Fruit fly (Drosophila melanogaster) whole organism, embryonic: Measurements from ENCODE around the gene CG12773.

Experiments used
- Atf6 ChIP-seq: fragments of 200-800 bp; sonication (Bioruptor generic); IDR thresholded peaks from 2 replicates; pipeline ENCODE4 v1.3.6; 2022; ENCODE audit warnings: missing biosample characterization, missing genetic modification characterization
- Bgb ChIP-seq: fragments of 200-800 bp; sonication (Bioruptor generic); IDR thresholded peaks from 2 replicates; pipeline ENCODE4 v1.3.6; 2022; ENCODE audit warnings: missing biosample characterization, missing genetic modification characterization; ENCODE audit not compliant: partially characterized antibody
- CG1024 ChIP-seq: fragments of 200-800 bp; sonication (Bioruptor generic); IDR thresholded peaks from 2 replicates; pipeline ENCODE4 v1.3.6; 2022; ENCODE audit warnings: missing biosample characterization, missing genetic modification characterization
- CG12155 ChIP-seq: fragments of 200-800 bp; sonication (Bioruptor generic); optimal IDR thresholded peaks from 3 replicates; lab custom pipeline; 2016; ENCODE audit warnings: missing biosample characterization, missing genetic modification characterization
- CG1233 ChIP-seq: fragments of 200-800 bp; sonication (Bioruptor generic); optimal IDR thresholded peaks from 4 replicates; lab custom pipeline; 2018; ENCODE audit warnings: missing biosample characterization, mild to moderate bottlenecking, missing genetic modification characterization
- CG12659 ChIP-seq: fragments of 200-800 bp; sonication (Bioruptor generic); optimal IDR thresholded peaks from 3 replicates; lab custom pipeline; 2017; ENCODE audit warnings: mild to moderate bottlenecking, missing biosample characterization, missing genetic modification reagents, missing genetic modification characterization
- CG13287 ChIP-seq: fragments of 200-800 bp; sonication (Bioruptor generic); IDR thresholded peaks from 2 replicates; pipeline ENCODE4 v1.3.6; 2022; ENCODE audit warnings: missing biosample characterization, missing genetic modification characterization; ENCODE audit not compliant: partially characterized antibody
- CG13775 ChIP-seq: fragments of 200-800 bp; sonication (Bioruptor generic); optimal IDR thresholded peaks from 3 replicates; lab custom pipeline; 2017; ENCODE audit warnings: missing biosample characterization, mild to moderate bottlenecking, missing genetic modification characterization
- CG14710 ChIP-seq: fragments of 200-800 bp; sonication (Bioruptor generic); optimal IDR thresholded peaks from 3 replicates; lab custom pipeline; 2019; ENCODE audit warnings: missing biosample characterization, mild to moderate bottlenecking, missing genetic modification characterization, moderate library complexity
- CG1603 ChIP-seq: fragments of 200-800 bp; sonication (Bioruptor generic); optimal IDR thresholded peaks from 2 replicates; lab custom pipeline; 2019; ENCODE audit warnings: missing biosample characterization, mild to moderate bottlenecking, missing genetic modification characterization, moderate library complexity
- CG17359 ChIP-seq: fragments of 200-800 bp; sonication (Bioruptor generic); optimal IDR thresholded peaks from 3 replicates; lab custom pipeline; 2018; ENCODE audit warnings: missing biosample characterization, mild to moderate bottlenecking, missing genetic modification characterization, moderate library complexity
- CG17912 ChIP-seq: fragments of 200-800 bp; sonication (Bioruptor generic); optimal IDR thresholded peaks from 2 replicates; lab custom pipeline; 2018; ENCODE audit warnings: missing biosample characterization, mild to moderate bottlenecking, missing genetic modification characterization
- CG3065 ChIP-seq: fragments of 200-800 bp; sonication (Bioruptor generic); optimal IDR thresholded peaks from 2 replicates; lab custom pipeline; 2016; ENCODE audit warnings: missing biosample characterization, missing genetic modification characterization
- CG3838 ChIP-seq: fragments of 200-800 bp; sonication (Bioruptor generic); optimal IDR thresholded peaks from 3 replicates; lab custom pipeline; 2016; ENCODE audit warnings: missing biosample characterization, missing genetic modification characterization
- CG3995 ChIP-seq: fragments of 200-800 bp; sonication (Bioruptor generic); optimal IDR thresholded peaks from 3 replicates; lab custom pipeline; 2016; ENCODE audit warnings: missing biosample characterization, missing genetic modification characterization
- CG4820 ChIP-seq: fragments of 200-800 bp; sonication (Bioruptor generic); optimal IDR thresholded peaks from 3 replicates; lab custom pipeline; 2016; ENCODE audit warnings: missing biosample characterization, missing genetic modification characterization
- CG7556 ChIP-seq: fragments of 200-800 bp; sonication (Bioruptor generic); optimal IDR thresholded peaks from 2 replicates; lab custom pipeline; 2017; ENCODE audit warnings: missing biosample characterization, mild to moderate bottlenecking, missing genetic modification characterization
- CG7745 ChIP-seq: fragments of 200-800 bp; sonication (Bioruptor generic); optimal IDR thresholded peaks from 2 replicates; lab custom pipeline; 2018; ENCODE audit warnings: missing biosample characterization, mild to moderate bottlenecking, missing genetic modification characterization, moderate library complexity
- CG9727 ChIP-seq: fragments of 200-800 bp; sonication (Bioruptor generic); optimal IDR thresholded peaks from 3 replicates; lab custom pipeline; 2017; ENCODE audit warnings: missing biosample characterization, mild to moderate bottlenecking, missing genetic modification characterization
- CG9797 ChIP-seq: fragments of 200-800 bp; sonication (Bioruptor generic); optimal IDR thresholded peaks from 3 replicates; lab custom pipeline; 2018; ENCODE audit warnings: missing biosample characterization, mild to moderate bottlenecking, missing genetic modification characterization
- Camta ChIP-seq: fragments of 200-800 bp; sonication (Bioruptor generic); optimal IDR thresholded peaks from 2 replicates; lab custom pipeline; 2016; ENCODE audit warnings: missing biosample characterization, missing genetic modification characterization
- Dll ChIP-seq: fragments of 200-800 bp; sonication (Bioruptor generic); IDR thresholded peaks from 4 replicates; pipeline ENCODE4 v1.3.6; 2022; ENCODE audit warnings: missing biosample characterization, missing genetic modification characterization; ENCODE audit not compliant: partially characterized antibody
- Hmx ChIP-seq: fragments of 200-800 bp; sonication (Bioruptor generic); optimal IDR thresholded peaks from 2 replicates; lab custom pipeline; 2016; ENCODE audit warnings: missing biosample characterization, missing genetic modification characterization
- Lhr ChIP-seq: fragments of 200-800 bp; sonication (Bioruptor generic); optimal IDR thresholded peaks from 3 replicates; lab custom pipeline; 2017; ENCODE audit warnings: mild to moderate bottlenecking, missing biosample characterization, missing genetic modification reagents, missing genetic modification characterization
- Mad ChIP-seq: fragments of 200-800 bp; sonication (Bioruptor generic); optimal IDR thresholded peaks from 2 replicates; lab custom pipeline; 2016; ENCODE audit warnings: missing biosample characterization, missing genetic modification characterization
- Rx ChIP-seq: fragments of 200-800 bp; sonication (Bioruptor generic); IDR thresholded peaks from 2 replicates; pipeline ENCODE4 v1.3.6; 2022; ENCODE audit warnings: missing biosample characterization, missing genetic modification characterization
- Scr ChIP-seq: fragments of 200-800 bp; sonication (Bioruptor generic); IDR thresholded peaks from 2 replicates; pipeline ENCODE4 v1.3.6; 2022; ENCODE audit warnings: missing biosample characterization, missing genetic modification characterization; ENCODE audit not compliant: partially characterized antibody
- Six4 ChIP-seq: fragments of 200-800 bp; sonication (Bioruptor generic); optimal IDR thresholded peaks from 2 replicates; lab custom pipeline; 2016; ENCODE audit warnings: missing biosample characterization, missing genetic modification characterization
- ac ChIP-seq: fragments of 200-800 bp; sonication (Bioruptor generic); optimal IDR thresholded peaks from 3 replicates; lab custom pipeline; 2017; ENCODE audit warnings: missing biosample characterization, mild to moderate bottlenecking, missing genetic modification characterization
- bab2 ChIP-seq: fragments of 200-800 bp; sonication (Bioruptor generic); optimal IDR thresholded peaks from 2 replicates; lab custom pipeline; 2016; ENCODE audit warnings: missing biosample characterization, missing genetic modification characterization
- bcd ChIP-seq: fragments of 200-800 bp; sonication (Bioruptor generic); optimal IDR thresholded peaks from 2 replicates; lab custom pipeline; 2017; ENCODE audit warnings: missing biosample characterization, mild to moderate bottlenecking, missing genetic modification characterization
- btn ChIP-seq: fragments of 200-800 bp; sonication (Bioruptor generic); optimal IDR thresholded peaks from 2 replicates; lab custom pipeline; 2016; ENCODE audit warnings: missing biosample characterization, missing genetic modification characterization
- caup ChIP-seq: fragments of 200-800 bp; sonication (Bioruptor generic); optimal IDR thresholded peaks from 3 replicates; lab custom pipeline; 2017; ENCODE audit warnings: missing biosample characterization, mild to moderate bottlenecking, missing genetic modification characterization, moderate library complexity; ENCODE audit not compliant: severe bottlenecking
- danr ChIP-seq: fragments of 200-800 bp; sonication (Bioruptor generic); IDR thresholded peaks from 2 replicates; pipeline ENCODE4 v1.3.6; 2022; ENCODE audit warnings: missing biosample characterization, missing genetic modification characterization
- dm ChIP-seq: fragments of 200-800 bp; sonication (Bioruptor generic); optimal IDR thresholded peaks from 3 replicates; lab custom pipeline; 2016; ENCODE audit warnings: missing biosample characterization, missing genetic modification characterization
- hb ChIP-seq: fragments of 200-800 bp; sonication (Bioruptor generic); IDR thresholded peaks from 3 replicates; pipeline ENCODE4 v1.3.6; 2022; ENCODE audit warnings: missing biosample characterization, missing genetic modification characterization; ENCODE audit not compliant: partially characterized antibody
- knrl ChIP-seq: fragments of 200-800 bp; sonication (Bioruptor generic); IDR thresholded peaks from 3 replicates; pipeline ENCODE4 v1.3.6; 2022; ENCODE audit warnings: missing biosample characterization, missing genetic modification characterization; ENCODE audit not compliant: partially characterized antibody
- peb ChIP-seq: fragments of 200-800 bp; sonication (Bioruptor generic); IDR thresholded peaks from 2 replicates; pipeline ENCODE4 v1.3.6; 2022; ENCODE audit warnings: missing biosample characterization, missing genetic modification characterization
- pho ChIP-seq: fragments of 200-800 bp; sonication (Bioruptor generic); optimal IDR thresholded peaks from 2 replicates; lab custom pipeline; 2016; ENCODE audit warnings: missing biosample characterization, missing genetic modification characterization
- rib ChIP-seq: fragments of 200-800 bp; sonication (Bioruptor generic); IDR thresholded peaks from 2 replicates; pipeline ENCODE4 v1.3.6; 2022; ENCODE audit warnings: missing biosample characterization, missing genetic modification characterization
- row ChIP-seq: fragments of 200-800 bp; sonication (Bioruptor generic); IDR thresholded peaks from 3 replicates; pipeline ENCODE4 v1.3.6; 2022; ENCODE audit warnings: missing biosample characterization, missing genetic modification characterization
- schlank ChIP-seq: fragments of 200-800 bp; sonication (Bioruptor generic); optimal IDR thresholded peaks from 2 replicates; lab custom pipeline; 2018; ENCODE audit warnings: missing biosample characterization, mild to moderate bottlenecking, missing genetic modification characterization
- sim ChIP-seq: fragments of 200-800 bp; sonication (Bioruptor generic); IDR thresholded peaks from 2 replicates; pipeline ENCODE4 v1.3.6; 2022; ENCODE audit warnings: missing biosample characterization, missing genetic modification characterization
- stc ChIP-seq: fragments of 200-800 bp; sonication (Bioruptor generic); IDR thresholded peaks from 2 replicates; pipeline ENCODE4 v1.3.6; 2022; ENCODE audit warnings: missing biosample characterization, missing genetic modification characterization
- tap ChIP-seq: fragments of 200-800 bp; optimal IDR thresholded peaks from 3 replicates; lab custom pipeline; 2019; ENCODE audit warnings: missing biosample characterization, mild to moderate bottlenecking, missing genetic modification characterization, moderate library complexity
- tll ChIP-seq, 2 experiments: fragments of 200-800 bp in 1 of 2; fragments of >200 bp in 1 of 2; sonication (Bioruptor generic) in 1 of 2; optimal IDR thresholded peaks; 2 replicates each; lab custom pipeline; 2017 to 2019; ENCODE audit warnings: missing biosample characterization in 2 of 2, missing genetic modification characterization in 2 of 2, mild to moderate bottlenecking in 1 of 2, moderate library complexity in 1 of 2
- tna ChIP-seq: fragments of 200-800 bp; sonication (Bioruptor generic); IDR thresholded peaks from 2 replicates; pipeline ENCODE4 v1.3.6; 2022; ENCODE audit warnings: missing biosample characterization, missing genetic modification characterization; ENCODE audit not compliant: partially characterized antibody
- zen2 ChIP-seq: fragments of 200-800 bp; sonication (Bioruptor generic); IDR thresholded peaks from 3 replicates; pipeline ENCODE4 v1.3.6; 2022; ENCODE audit warnings: missing biosample characterization, missing genetic modification characterization; ENCODE audit not compliant: partially characterized antibody

Gene CG12773

DNA sequence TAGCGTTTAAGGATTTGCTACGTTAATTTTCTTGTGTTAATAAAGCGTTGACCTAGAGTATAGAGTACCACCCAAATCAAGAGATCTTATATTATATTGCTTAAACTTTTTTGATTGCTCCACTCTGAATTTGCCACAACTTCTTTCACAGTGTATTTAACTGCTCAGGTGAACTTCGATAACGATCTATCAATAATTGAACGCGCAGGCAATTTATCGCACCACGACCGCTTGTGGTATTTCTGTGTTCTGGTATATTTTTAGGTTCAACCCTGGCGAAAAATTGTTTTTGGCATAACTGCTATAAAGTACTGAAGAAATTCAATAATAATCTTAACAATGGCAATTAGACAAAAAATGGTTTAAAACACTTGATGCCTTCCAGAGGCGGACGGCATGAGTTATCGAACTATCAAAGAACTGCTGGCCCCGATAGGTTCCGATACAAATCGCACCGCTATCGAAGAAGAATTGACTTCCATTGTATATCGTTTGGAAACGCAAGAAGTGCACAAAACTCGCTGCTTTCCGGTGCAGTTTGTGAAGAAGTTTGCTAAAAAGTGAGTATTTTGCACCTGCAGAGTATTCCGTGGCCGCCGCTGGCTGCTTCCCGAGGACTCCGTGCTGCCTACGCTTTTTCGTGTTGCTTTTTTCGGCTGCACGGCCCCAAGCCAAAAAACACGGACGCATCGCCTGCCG is 16.5 kb upstream of the CG12773 start, which contains the start of gene ssx (continued):
- peak; percentile 89 for TF ChIP-seq hb (GFP tag; lab: Robert Waterston, UW)
- no peak for TF ChIP-seq Hmx
- TF ChIP-seq Dll, result peak; percentile 87
- peak; percentile 43 for TF ChIP-seq pho (GFP tag; lab: Kevin White, UChicago)
- TF ChIP-seq tna, result peak; percentile 88; the same call in 1 of the 2 replicates
- TF ChIP-seq CG3995 (GFP tag; lab: Kevin White, UChicago), result no peak
- peak; percentile 85 for TF ChIP-seq Bgb
- TF ChIP-seq CG12155 (GFP tag; lab: Kevin White, UChicago), result no peak
- peak; percentile 28 for TF ChIP-seq CG14710 (tag; lab: Kevin White, UChicago)
- TF ChIP-seq CG7556 (GFP tag; lab: Kevin White, UChicago), result no peak
- TF ChIP-seq stc (GFP tag; lab: Robert Waterston, UW), result peak; percentile 52
- peak; percentile 14 for TF ChIP-seq bab2
- no peak for TF ChIP-seq schlank (tag; lab: Kevin White, UChicago)
- TF ChIP-seq CG17359 (tag; lab: Kevin White, UChicago), result peak; percentile 45
- TF ChIP-seq CG3065 (GFP tag; lab: Kevin White, UChicago), result no peak
- no peak for TF ChIP-seq btn (GFP tag; lab: Kevin White, UChicago)
- TF ChIP-seq CG4820 (GFP tag; lab: Kevin White, UChicago), result peak; percentile 7
- TF ChIP-seq CG9797 (GFP tag; lab: Kevin White, UChicago), result peak; percentile 30
- no peak for TF ChIP-seq CG7745 (tag; lab: Kevin White, UChicago)
- peak; percentile 56 for TF ChIP-seq CG1603
- TF ChIP-seq CG1233 (GFP tag; lab: Kevin White, UChicago), result no peak
- TF ChIP-seq CG13775 (GFP tag; lab: Kevin White, UChicago), result peak; percentile 25
- no peak for TF ChIP-seq CG1024 (GFP tag; lab: Robert Waterston, UW)
- TF ChIP-seq tap (tag; lab: Kevin White, UChicago), result no peak
- peak; percentile 39 for TF ChIP-seq Camta (GFP tag; lab: Kevin White, UChicago)
- peak; percentile 15 for TF ChIP-seq Lhr (GFP tag; lab: Kevin White, UChicago)
- no peak for TF ChIP-seq dm (GFP tag; lab: Kevin White, UChicago)
- peak; percentile 76 for TF ChIP-seq knrl (GFP tag; lab: Robert Waterston, UW)
- TF ChIP-seq zen2 (GFP tag; lab: Robert Waterston, UW), result peak; percentile 70; the same call in 1 of the 3 replicates
- TF ChIP-seq rib, result no peak
- TF ChIP-seq caup (GFP tag; lab: Kevin White, UChicago), result no peak
- TF ChIP-seq CG17912 (GFP tag; lab: Kevin White, UChicago), result no peak
- TF ChIP-seq Mad (GFP tag; lab: Kevin White, UChicago), result peak; percentile 10
- no peak for TF ChIP-seq danr (GFP tag; lab: Robert Waterston, UW)
- peak in 1 of 2 experiments; percentile 79 for TF ChIP-seq tll (GFP tag; optimal IDR thresholded peaks at IDR 0.05; lab: Kevin White, UChicago)
- TF ChIP-seq bcd (GFP tag; lab: Kevin White, UChicago), result peak; percentile 22
- TF ChIP-seq CG13287 (GFP tag; lab: Robert Waterston, UW), result peak; percentile 88
- TF ChIP-seq Atf6, result peak; percentile 42; the same call in 1 of the 2 replicates
- no peak for TF ChIP-seq ac (GFP tag; lab: Kevin White, UChicago)
- TF ChIP-seq Six4 (GFP tag; lab: Kevin White, UChicago), result no peak
- TF ChIP-seq CG12659, result peak; percentile 70
- peak; percentile 44; the same call in 1 of the 2 replicates for TF ChIP-seq Rx (GFP tag; lab: Robert Waterston, UW)
- TF ChIP-seq sim (GFP tag; lab: Robert Waterston, UW), result no peak
- no peak for TF ChIP-seq CG3838 (GFP tag; lab: Kevin White, UChicago)
- TF ChIP-seq Scr (GFP tag; lab: Robert Waterston, UW), result peak; percentile 86
- peak; percentile 65; the same call in 2 of the 3 replicates for TF ChIP-seq row (GFP tag; lab: Robert Waterston, UW)
- peak; percentile 33 for TF ChIP-seq CG9727 (GFP tag; lab: Kevin White, UChicago)
- no peak for TF ChIP-seq peb (GFP tag; lab: Robert Waterston, UW)
